Worm (Caenorhabditis elegans) whole organism, L4 larva: ENCODE data around the gene Y54F10BM.22.

Experiments used
- cey-2 ChIP-seq: sonication (generic microtip); optimal IDR thresholded peaks from 3 replicates; lab custom pipeline; 2017; ENCODE audit warnings: missing genetic modification characterization, mild to moderate bottlenecking, missing compliant biosample characterization, antibody characterized with exemption, borderline replicate concordance; ENCODE audit not compliant: insufficient read depth
- zag-1 ChIP-seq: fragments of 150-350 bp; optimal IDR thresholded peaks from 2 replicates; lab custom pipeline; 2014; ENCODE audit warnings: missing biosample characterization, missing genetic modification characterization

ce11 chrIII:2313985-2314494 is 33.3 kb downstream of the Y54F10BM.22 start, which contains the start of the genes fbxa-66 and iffb-1:
- TF ChIP-seq zag-1 (tag; lab: Kevin White, UChicago) (no peak), cey-2 (tag; lab: Kevin White, UChicago) (no peak)
